Worm (Caenorhabditis elegans) whole organism, early embryonic: ENCODE data around the gene aff-1.

Source experiments
- B0310.2 ChIP-seq: sonication (generic microtip); optimal IDR thresholded peaks from 2 replicates; lab custom pipeline; 2016; ENCODE audit warnings: mild to moderate bottlenecking, missing genetic modification characterization, missing compliant biosample characterization
- F13C5.2 ChIP-seq: sonication (generic microtip); optimal IDR thresholded peaks from 2 replicates; lab custom pipeline; 2017; ENCODE audit warnings: mild to moderate bottlenecking, missing genetic modification characterization, inconsistent platforms, missing compliant biosample characterization
- aly-1 ChIP-seq: sonication (generic microtip); optimal IDR thresholded peaks from 2 replicates; lab custom pipeline; 2016; ENCODE audit warnings: missing genetic modification characterization, missing compliant biosample characterization
- ama-1 ChIP-seq: fragments of 150-350 bp; optimal IDR thresholded peaks from 2 replicates; lab custom pipeline; 2014
- ceh-13 ChIP-seq: fragments of 200-800 bp; sonication (Bioruptor generic); optimal IDR thresholded peaks from 2 replicates; lab custom pipeline; 2018; ENCODE audit warnings: mild to moderate bottlenecking, missing genetic modification characterization, missing compliant biosample characterization
- ceh-36 ChIP-seq: sonication (generic microtip); optimal IDR thresholded peaks from 2 replicates; lab custom pipeline; 2016; ENCODE audit warnings: missing genetic modification characterization, inconsistent platforms, missing compliant biosample characterization
- ets-7 ChIP-seq: sonication (generic microtip); optimal IDR thresholded peaks from 2 replicates; lab custom pipeline; 2016; ENCODE audit warnings: missing genotype, missing genetic modification characterization, missing compliant biosample characterization
- flt-1 ChIP-seq: fragments of 200-800 bp; sonication (Bioruptor generic); IDR thresholded peaks from 2 replicates; pipeline ENCODE4 v1.3.6; 2022; ENCODE audit warnings: missing genetic modification characterization, missing compliant biosample characterization
- hmbx-1 ChIP-seq: sonication (generic microtip); optimal IDR thresholded peaks from 2 replicates; lab custom pipeline; 2016; ENCODE audit warnings: mild to moderate bottlenecking, missing genetic modification characterization, missing compliant biosample characterization
- hmg-4 ChIP-seq: fragments of 200-800 bp; sonication (Bioruptor generic); optimal IDR thresholded peaks from 2 replicates; lab custom pipeline; 2018; ENCODE audit warnings: mild to moderate bottlenecking, missing genetic modification characterization, missing compliant biosample characterization
- hnd-1 ChIP-seq: sonication (generic microtip); optimal IDR thresholded peaks from 2 replicates; lab custom pipeline; 2016; ENCODE audit warnings: missing genetic modification characterization, missing compliant biosample characterization
- pes-1 ChIP-seq: fragments of 200-800 bp; sonication (Bioruptor generic); IDR thresholded peaks from 2 replicates; pipeline ENCODE4 v1.3.6; 2022; ENCODE audit warnings: missing genetic modification reagents, missing genetic modification characterization, missing compliant biosample characterization
- scrt-1 ChIP-seq: fragments of 200-800 bp; sonication (Bioruptor generic); IDR thresholded peaks from 2 replicates; pipeline ENCODE4 v1.3.6; 2022; ENCODE audit warnings: missing genetic modification characterization, missing compliant biosample characterization
- sea-1 ChIP-seq: fragments of 200-800 bp; sonication (Bioruptor generic); conservative IDR thresholded peaks from 2 replicates; pipeline ENCODE4 v1.3.6; 2022; ENCODE audit warnings: missing genetic modification characterization, missing compliant biosample characterization
- tbx-11 ChIP-seq: fragments of 200-800 bp; sonication (Bioruptor generic); IDR thresholded peaks from 2 replicates; pipeline ENCODE4 v1.3.6; 2022; ENCODE audit warnings: missing genetic modification characterization, missing compliant biosample characterization
- tbx-37 ChIP-seq: fragments of 200-800 bp; sonication (Bioruptor generic); conservative IDR thresholded peaks from 2 replicates; pipeline ENCODE4 v1.3.6; 2022; ENCODE audit warnings: missing genetic modification reagents, missing genetic modification characterization, missing compliant biosample characterization
- tra-4 ChIP-seq: sonication (generic microtip); optimal IDR thresholded peaks from 2 replicates; lab custom pipeline; 2017; ENCODE audit warnings: missing genetic modification characterization, missing compliant biosample characterization

The aff-1 gene

ce11 chrII:6830923-6831322 lies 32.6 kb downstream of the aff-1 start:
- TF ChIP-seq ceh-36 (peak; percentile 40), hmg-4 (peak; percentile 57), tbx-11 (GFP tag; lab: Robert Waterston, UW) (no peak)

- peak; percentile 45 for TF ChIP-seq ceh-36
- TF ChIP-seq hmg-4 = no peak
Observed at ce11 chrII:6830012-6830411, 33.5 kb downstream of the aff-1 start.

ce11 chrII:6829108-6829507 lies 34.4 kb downstream of the aff-1 start:
- TF ChIP-seq hnd-1 (tag; lab: Kevin White, UChicago) (no peak), sea-1 (GFP tag; lab: Robert Waterston, UW) (no peak), tbx-37 (GFP tag; lab: Robert Waterston, UW) (no peak), scrt-1 (GFP tag; lab: Robert Waterston, UW) (no peak), F13C5.2 (tag; lab: Kevin White, UChicago) (no peak), ceh-13 (GFP tag; lab: Kevin White, UChicago) (no peak), aly-1 (tag; lab: Kevin White, UChicago) (no peak), ets-7 (tag; lab: Kevin White, UChicago) (no peak), tra-4 (tag; lab: Kevin White, UChicago) (no peak)

DNA sequence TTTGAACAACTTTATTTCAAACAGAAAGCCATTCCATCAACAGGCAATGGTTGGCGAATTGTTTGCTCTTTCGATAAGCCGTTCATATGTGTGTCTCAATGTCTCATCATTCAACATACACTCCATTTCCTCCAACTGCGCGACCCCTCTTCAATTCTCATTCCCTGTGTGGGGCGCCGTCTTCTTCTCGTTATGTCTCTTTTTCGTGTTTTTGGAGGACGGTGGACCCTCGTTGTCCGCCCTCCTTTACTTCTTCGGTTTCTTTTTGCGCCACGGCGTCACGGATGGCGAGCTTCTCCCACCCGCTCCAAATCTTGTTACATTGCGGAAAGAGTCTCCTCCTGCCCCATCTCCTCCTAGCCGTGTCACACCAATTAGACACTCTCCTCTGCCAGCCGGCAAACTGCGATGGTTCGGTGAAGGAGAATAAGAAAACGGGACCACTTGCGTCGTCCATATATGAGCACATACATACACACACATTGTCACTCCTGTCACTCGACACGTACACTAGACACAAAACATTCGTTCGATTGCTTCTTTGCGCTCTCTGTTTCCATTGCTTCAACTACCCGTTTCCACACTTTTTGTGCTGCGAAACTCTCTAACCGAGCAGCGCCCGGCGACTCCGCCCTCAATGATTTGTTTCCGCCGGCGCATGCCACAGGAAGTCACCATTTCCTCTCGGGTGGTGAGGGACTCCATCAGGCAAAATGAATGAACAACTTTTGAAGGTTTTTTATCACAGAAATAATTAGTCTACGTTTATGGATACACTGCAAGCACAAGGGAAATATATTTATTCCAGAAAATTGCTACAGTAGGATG lies 35.3 kb downstream of the aff-1 start:
- TF ChIP-seq ceh-36 = peak; percentile 50
- no peak for TF ChIP-seq B0310.2 (tag; lab: Kevin White, UChicago)
- peak; percentile 43 for TF ChIP-seq hmg-4
- 0 out of 2 replicates have a peak, but pooled peaks have one; percentile 35 for TF ChIP-seq tbx-37 (GFP tag; lab: Robert Waterston, UW)
- TF ChIP-seq flt-1 (GFP tag; lab: Robert Waterston, UW) = no peak
- TF ChIP-seq tbx-11 (GFP tag; lab: Robert Waterston, UW) = no peak
- TF ChIP-seq tra-4 (tag; lab: Kevin White, UChicago) = no peak

ce11 chrII:6827388-6827787 lies 36.2 kb downstream of the aff-1 start:
- TF ChIP-seq scrt-1 (GFP tag; lab: Robert Waterston, UW) = no peak
- TF ChIP-seq hmg-4 = peak; percentile 30
- TF ChIP-seq hmbx-1 = no peak
- TF ChIP-seq ceh-13 (GFP tag; lab: Kevin White, UChicago) = no peak
- no peak for TF ChIP-seq pes-1 (GFP tag; lab: Robert Waterston, UW)
- TF ChIP-seq tbx-11 (GFP tag; lab: Robert Waterston, UW) = no peak
- no peak for TF ChIP-seq hnd-1 (tag; lab: Kevin White, UChicago)
- no peak for TF ChIP-seq ama-1 (lab: Kevin White, UChicago)
- no peak for TF ChIP-seq B0310.2 (tag; lab: Kevin White, UChicago)
- TF ChIP-seq tbx-37 (GFP tag; lab: Robert Waterston, UW) = no peak
- no peak for TF ChIP-seq F13C5.2 (tag; lab: Kevin White, UChicago)
- TF ChIP-seq tra-4 (tag; lab: Kevin White, UChicago) = no peak
- peak; percentile 88 for TF ChIP-seq ceh-36

DNA sequence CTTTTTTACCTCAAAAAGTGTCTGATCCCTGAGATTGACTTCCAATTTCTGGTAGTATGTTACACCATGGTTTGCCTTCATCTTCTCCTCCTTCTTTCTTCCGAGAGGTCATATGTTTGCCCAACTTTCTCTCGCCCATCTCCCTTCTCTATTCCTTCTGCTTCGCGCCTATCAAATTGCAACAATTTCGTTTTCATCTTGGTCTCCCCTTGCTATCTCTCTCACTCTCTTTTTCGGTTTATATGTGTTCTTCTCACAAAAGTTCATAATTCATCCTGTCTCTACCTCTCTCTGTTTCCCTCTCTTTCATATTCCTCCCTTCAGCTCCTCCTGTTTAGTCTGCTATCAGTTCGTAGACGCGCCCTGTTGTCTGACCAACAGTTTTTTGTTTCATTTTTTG lies 36.8 kb downstream of the aff-1 start:
- no peak for TF ChIP-seq F13C5.2 (tag; lab: Kevin White, UChicago)
- no peak for TF ChIP-seq tbx-11 (GFP tag; lab: Robert Waterston, UW)
- no peak for TF ChIP-seq hmg-4
- no peak for TF ChIP-seq tra-4 (tag; lab: Kevin White, UChicago)
- TF ChIP-seq ets-7 (tag; lab: Kevin White, UChicago) = no peak
- TF ChIP-seq ama-1 (lab: Kevin White, UChicago) = no peak

- TF ChIP-seq hmg-4 = peak; percentile 42
- TF ChIP-seq scrt-1 (GFP tag; lab: Robert Waterston, UW) = no peak
- peak; percentile 68 for TF ChIP-seq ceh-36
- TF ChIP-seq flt-1 (GFP tag; lab: Robert Waterston, UW) = peak; percentile 38; the same call in 1 of the 2 replicates
Observed at ce11 chrII:6825732-6826131, 37.8 kb downstream of the aff-1 start.

DNA sequence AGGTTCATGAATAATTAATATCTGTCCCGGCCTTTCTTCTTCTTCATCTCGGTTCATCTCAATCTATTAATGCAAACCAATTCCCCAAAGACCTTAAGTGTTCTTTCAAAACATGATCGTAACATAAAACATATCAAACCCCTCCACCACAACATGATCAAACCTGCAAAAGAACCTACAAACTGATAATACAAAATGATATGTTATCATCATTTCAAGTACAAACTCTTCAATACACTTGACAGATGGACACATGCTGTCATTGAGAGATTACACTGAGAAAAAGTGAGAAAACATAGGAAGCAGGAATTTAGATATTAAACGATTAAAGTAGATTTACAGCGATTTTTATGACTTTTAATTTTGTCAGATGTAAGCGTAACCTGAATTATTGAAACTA lies 39.0 kb downstream of the aff-1 start:
- TF ChIP-seq ceh-13 (GFP tag; lab: Kevin White, UChicago) (no peak), tbx-37 (GFP tag; lab: Robert Waterston, UW) (no peak), pes-1 (GFP tag; lab: Robert Waterston, UW) (no peak), aly-1 (tag; lab: Kevin White, UChicago) (no peak), ama-1 (lab: Kevin White, UChicago) (no peak), tbx-11 (GFP tag; lab: Robert Waterston, UW) (no peak), hmbx-1 (no peak), tra-4 (tag; lab: Kevin White, UChicago) (no peak), B0310.2 (tag; lab: Kevin White, UChicago) (no peak), ets-7 (tag; lab: Kevin White, UChicago) (no peak), scrt-1 (GFP tag; lab: Robert Waterston, UW) (no peak), ceh-36 (no peak), F13C5.2 (tag; lab: Kevin White, UChicago) (no peak), hnd-1 (tag; lab: Kevin White, UChicago) (no peak), sea-1 (GFP tag; lab: Robert Waterston, UW) (no peak), flt-1 (GFP tag; lab: Robert Waterston, UW) (no peak), hmg-4 (no peak)
